Fruit fly (Drosophila melanogaster): ENCODE measurements around the gene Stip1.

The Stip1 gene

DNA sequence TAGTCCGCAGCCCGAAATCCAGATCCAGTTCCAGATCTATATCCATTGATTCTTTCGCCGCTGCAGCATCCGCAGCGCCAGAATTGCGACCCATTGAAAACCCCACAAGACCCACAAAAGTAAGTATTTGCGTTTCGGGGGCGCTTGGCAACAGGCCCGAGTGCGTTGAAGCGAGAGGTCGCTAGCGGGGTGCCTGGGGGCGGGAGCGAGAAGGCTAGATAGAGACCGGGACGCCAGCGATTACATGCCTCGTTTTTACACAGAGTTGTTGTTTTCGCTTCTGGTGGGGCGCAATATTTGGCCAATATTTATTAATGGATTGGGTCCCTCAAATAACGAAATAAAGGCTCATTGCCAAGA lies 3.3 kb downstream of the Stip1 start (continued):
- no peak for TF ChIP-seq hkb (optimal IDR thresholded peaks at IDR 0.05)
- TF ChIP-seq hkb (GFP tag; IDR thresholded peaks at IDR 0.05): no peak; the same call in 1 of the 2 replicates
- TF ChIP-seq Myb (GFP tag; optimal IDR thresholded peaks at IDR 0.05): no peak
- TF ChIP-seq CG12769 (tag; optimal IDR thresholded peaks at IDR 0.05): peak; percentile 50
- TF ChIP-seq rib (GFP tag; IDR thresholded peaks at IDR 0.05): peak; percentile 18; the same call in 1 of the 2 replicates

DNA sequence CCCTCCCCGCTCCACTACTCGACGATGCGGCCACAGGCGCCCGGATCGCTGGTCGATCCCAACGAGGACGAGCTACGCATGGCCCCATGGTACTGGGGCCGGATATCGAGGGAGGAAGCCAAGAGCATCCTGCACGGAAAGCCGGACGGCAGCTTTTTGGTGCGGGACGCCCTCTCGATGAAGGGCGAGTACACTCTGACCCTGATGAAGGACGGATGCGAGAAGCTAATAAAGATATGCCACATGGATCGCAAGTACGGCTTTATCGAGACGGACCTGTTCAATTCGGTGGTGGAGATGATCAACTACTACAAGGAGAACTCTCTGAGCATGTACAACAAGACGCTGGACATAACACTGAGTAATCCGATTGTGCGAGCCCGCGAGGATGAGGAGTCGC lies 4.1 kb downstream of the Stip1 start:
- TF ChIP-seq CG32532 (GFP tag; IDR thresholded peaks at IDR 0.05) (no peak), Med (GFP tag) (peak; percentile 52)

DNA sequence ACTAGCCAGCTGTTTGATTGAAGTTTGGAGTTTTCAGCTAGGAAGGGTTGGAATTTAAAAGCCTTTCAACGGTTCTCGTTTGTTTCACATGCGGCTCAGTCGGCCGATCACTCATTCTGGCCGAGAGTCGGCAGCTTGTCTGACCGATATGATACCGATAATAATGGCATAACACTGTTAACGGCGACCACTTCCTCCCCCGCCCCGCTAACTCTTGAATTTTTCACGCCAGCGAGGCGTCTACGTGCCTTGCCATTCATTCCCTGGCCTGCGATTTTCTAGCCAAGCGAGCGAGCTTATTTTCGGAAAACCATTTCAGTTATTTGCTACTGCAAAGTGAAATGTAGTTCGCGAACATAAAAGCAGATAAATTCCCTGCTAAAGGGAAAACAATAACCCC lies 5.1 kb downstream of the Stip1 start:
- TF ChIP-seq sna (GFP tag; IDR thresholded peaks at IDR 0.05; ENCODE audit: partially characterized antibody) (no peak), Med (GFP tag) (peak; percentile 60), lab (GFP tag; optimal IDR thresholded peaks at IDR 0.05) (peak; percentile 69), h (optimal IDR thresholded peaks at IDR 0.05) (no peak), exex (tag; optimal IDR thresholded peaks at IDR 0.05) (peak; percentile 5), Pdp1 (GFP tag; optimal IDR thresholded peaks at IDR 0.05) (peak in 1 of 2 experiments; percentile 20)

- no peak for TF ChIP-seq pfk (GFP tag; optimal IDR thresholded peaks at IDR 0.05)
- TF ChIP-seq crol (GFP tag; IDR thresholded peaks at IDR 0.05): no peak
- TF ChIP-seq CG4707 (GFP tag; optimal IDR thresholded peaks at IDR 0.05): no peak
- 0 out of 4 replicates have a peak, but pooled peaks have one; percentile 35 for TF ChIP-seq chinmo (GFP tag; IDR thresholded peaks at IDR 0.05; ENCODE audit: partially characterized antibody)
- TF ChIP-seq zen (tag; optimal IDR thresholded peaks at IDR 0.05): no peak
- no peak for TF ChIP-seq CG4328 (GFP tag; optimal IDR thresholded peaks at IDR 0.05)
- no peak for TF ChIP-seq Oaz (GFP tag; IDR thresholded peaks at IDR 0.05)
- TF ChIP-seq CG8388 (GFP tag; optimal IDR thresholded peaks at IDR 0.05): no peak
- no peak for TF ChIP-seq CG18011 (GFP tag; optimal IDR thresholded peaks at IDR 0.05)
- TF ChIP-seq HmgD (GFP tag; optimal IDR thresholded peaks at IDR 0.05): no peak
- peak; percentile 77 for TF ChIP-seq sug (tag; optimal IDR thresholded peaks at IDR 0.05)
- no peak for TF ChIP-seq Fer2 (tag; optimal IDR thresholded peaks at IDR 0.05)
- no peak for TF ChIP-seq ERR (GFP tag; optimal IDR thresholded peaks at IDR 0.05)
- no peak for TF ChIP-seq CG6791 (GFP tag; IDR thresholded peaks at IDR 0.05; ENCODE audit: partially characterized antibody)
- no peak for TF ChIP-seq Nf-YB (GFP tag; optimal IDR thresholded peaks at IDR 0.05)
- TF ChIP-seq Kr (GFP tag; optimal IDR thresholded peaks at IDR 0.05): no peak
- TF ChIP-seq z (GFP tag; IDR thresholded peaks at IDR 0.05): no peak
- no peak for TF ChIP-seq tna (GFP tag; IDR thresholded peaks at IDR 0.05; ENCODE audit: partially characterized antibody)
- TF ChIP-seq CG14965 (GFP tag; optimal IDR thresholded peaks at IDR 0.05; ENCODE audit: borderline replicate concordance): no peak
- TF ChIP-seq nerfin-2 (GFP tag; IDR thresholded peaks at IDR 0.05; ENCODE audit: partially characterized antibody): no peak
- no peak for TF ChIP-seq CG4820 (GFP tag; optimal IDR thresholded peaks at IDR 0.05)
- no peak for TF ChIP-seq trh (GFP tag; optimal IDR thresholded peaks at IDR 0.05)
- TF ChIP-seq CG14860 (GFP tag; IDR thresholded peaks at IDR 0.05; ENCODE audit: partially characterized antibody): no peak
- TF ChIP-seq hbn (GFP tag; IDR thresholded peaks at IDR 0.05; ENCODE audit: partially characterized antibody): no peak
- TF ChIP-seq CG18764 (GFP tag; optimal IDR thresholded peaks at IDR 0.05): no peak
- no peak for TF ChIP-seq CG31388 (GFP tag; optimal IDR thresholded peaks at IDR 0.05)
- no peak for TF ChIP-seq jing (GFP tag; optimal IDR thresholded peaks at IDR 0.05)
- no peak for TF ChIP-seq wek (GFP tag; optimal IDR thresholded peaks at IDR 0.05)
- TF ChIP-seq ranshi (GFP tag; IDR thresholded peaks at IDR 0.05): no peak
- TF ChIP-seq CG18476 (GFP tag; optimal IDR thresholded peaks at IDR 0.05): no peak
- TF ChIP-seq Bgb (GFP tag; IDR thresholded peaks at IDR 0.05; ENCODE audit: partially characterized antibody): no peak
- TF ChIP-seq Stat92E (GFP tag; optimal IDR thresholded peaks at IDR 0.05): no peak
Observed at dm6 chr2L:300877-301706, 6.2 kb downstream of the Stip1 start.
